Worm (Caenorhabditis elegans) whole organism, L4 larva: Measurements from ENCODE around the gene sre-54.

ENCODE experiments used
- D1046.2 ChIP-seq: fragments of 200-800 bp; sonication (Bioruptor generic); IDR thresholded peaks from 2 replicates; pipeline ENCODE4 v1.3.6; 2022; ENCODE audit warnings: missing genetic modification characterization, missing compliant biosample characterization
- F37D6.2 ChIP-seq: sonication (generic microtip); optimal IDR thresholded peaks from 2 replicates; lab custom pipeline; 2016; ENCODE audit warnings: mild to moderate bottlenecking, missing genetic modification characterization, missing compliant biosample characterization
- T20F7.1 ChIP-seq: fragments of 200-800 bp; sonication (Bioruptor generic); optimal IDR thresholded peaks from 2 replicates; lab custom pipeline; 2018; ENCODE audit warnings: mild to moderate bottlenecking, missing genetic modification characterization, missing compliant biosample characterization
- Y75B8A.6 ChIP-seq: fragments of 200-800 bp; sonication (Bioruptor generic); IDR thresholded peaks from 2 replicates; pipeline ENCODE4 v1.3.6; 2022; ENCODE audit warnings: missing genetic modification reagents, missing genetic modification characterization, missing compliant biosample characterization
- ZK337.2 ChIP-seq: fragments of 200-800 bp; sonication (Bioruptor generic); IDR thresholded peaks from 2 replicates; pipeline ENCODE4 v1.3.6; 2022; ENCODE audit warnings: missing genetic modification reagents, missing genetic modification characterization, missing compliant biosample characterization
- ceh-32 ChIP-seq: sonication (generic microtip); optimal IDR thresholded peaks from 2 replicates; lab custom pipeline; 2016; ENCODE audit warnings: mild to moderate bottlenecking, missing genetic modification characterization, missing compliant biosample characterization; ENCODE audit not compliant: poor library complexity
- ceh-44 ChIP-seq: fragments of 200-800 bp; sonication (Bioruptor generic); IDR thresholded peaks from 2 replicates; pipeline ENCODE4 v1.3.6; 2022; ENCODE audit warnings: missing genetic modification reagents, missing genetic modification characterization, missing compliant biosample characterization
- ceh-62 ChIP-seq: sonication (generic microtip); optimal IDR thresholded peaks from 2 replicates; lab custom pipeline; 2017; ENCODE audit warnings: missing biosample characterization, missing genetic modification characterization
- ces-1 ChIP-seq: fragments of 150-350 bp; sonication (generic microtip); optimal IDR thresholded peaks from 4 replicates; lab custom pipeline; 2014; ENCODE audit warnings: missing biosample characterization, missing genetic modification reagents, missing genetic modification characterization
- daf-12 ChIP-seq: fragments of 150-350 bp; optimal IDR thresholded peaks from 2 replicates; lab custom pipeline; 2014; ENCODE audit warnings: missing biosample characterization, missing genetic modification reagents, missing genetic modification characterization
- daf-8 ChIP-seq: fragments of 200-800 bp; sonication (Bioruptor generic); IDR thresholded peaks from 2 replicates; pipeline ENCODE4 v1.3.6; 2022; ENCODE audit warnings: missing genetic modification characterization, missing compliant biosample characterization
- dmd-6 ChIP-seq: fragments of 200-800 bp; sonication (Bioruptor generic); IDR thresholded peaks from 2 replicates; pipeline ENCODE4 v1.3.6; 2022; ENCODE audit warnings: missing genetic modification reagents, missing genetic modification characterization, missing compliant biosample characterization
- dmd-9 ChIP-seq: fragments of 200-800 bp; sonication (Bioruptor generic); IDR thresholded peaks from 2 replicates; pipeline ENCODE4 v1.3.6; 2022; ENCODE audit warnings: missing genetic modification reagents, missing genetic modification characterization, missing compliant biosample characterization
- dpl-1 ChIP-seq: fragments of 150-350 bp; optimal IDR thresholded peaks from 2 replicates; lab custom pipeline; 2014; ENCODE audit warnings: missing biosample characterization, missing genetic modification reagents, missing genetic modification characterization
- dve-1 ChIP-seq: sonication (generic microtip); optimal IDR thresholded peaks from 2 replicates; lab custom pipeline; 2017; ENCODE audit warnings: antibody characterized with exemption, mild to moderate bottlenecking, missing genetic modification characterization, missing compliant biosample characterization; ENCODE audit not compliant: insufficient read depth
- fkh-10 ChIP-seq: fragments of 150-350 bp; optimal IDR thresholded peaks from 2 replicates; lab custom pipeline; 2014; ENCODE audit warnings: missing biosample characterization, missing genetic modification reagents, missing genetic modification characterization
- hmg-1.1 ChIP-seq: fragments of 200-800 bp; sonication (Bioruptor generic); IDR thresholded peaks from 2 replicates; pipeline ENCODE4 v1.3.6; 2022; ENCODE audit warnings: missing genetic modification reagents, missing genetic modification characterization, missing compliant biosample characterization
- lin-13 ChIP-seq: fragments of 150-350 bp; optimal IDR thresholded peaks from 2 replicates; lab custom pipeline; 2014; ENCODE audit warnings: missing biosample characterization, missing genetic modification reagents, missing genetic modification characterization
- lin-38 ChIP-seq: fragments of 200-800 bp; sonication (Bioruptor generic); IDR thresholded peaks from 2 replicates; pipeline ENCODE4 v1.3.6; 2022; ENCODE audit warnings: missing genetic modification reagents, missing genetic modification characterization, missing compliant biosample characterization
- madf-5 ChIP-seq, 2 experiments: fragments of 200-800 bp; sonication (Bioruptor generic); IDR thresholded peaks; 2 replicates each; pipeline ENCODE4 v1.3.6; 2022; ENCODE audit warnings: missing compliant biosample characterization in 2 of 2, missing genetic modification characterization in 2 of 2
- mdt-29 ChIP-seq: fragments of 200-800 bp; sonication (Bioruptor generic); IDR thresholded peaks from 2 replicates; pipeline ENCODE4 v1.3.6; 2022; ENCODE audit warnings: missing genetic modification reagents, missing genetic modification characterization, missing compliant biosample characterization
- mes-2 ChIP-seq: sonication (generic microtip); optimal IDR thresholded peaks from 2 replicates; lab custom pipeline; 2016; ENCODE audit warnings: missing genotype, mild to moderate bottlenecking, missing genetic modification characterization, missing compliant biosample characterization; ENCODE audit not compliant: poor library complexity, severe bottlenecking
- nhr-10 ChIP-seq: fragments of 150-350 bp; optimal IDR thresholded peaks from 2 replicates; lab custom pipeline; 2014; ENCODE audit warnings: missing biosample characterization, missing genetic modification characterization
- nhr-237 ChIP-seq: sonication (generic microtip); optimal IDR thresholded peaks from 2 replicates; lab custom pipeline; 2017; ENCODE audit warnings: missing biosample characterization, missing genetic modification characterization
- nhr-25 ChIP-seq: sonication (generic microtip); optimal IDR thresholded peaks from 2 replicates; lab custom pipeline; 2017; ENCODE audit warnings: missing genetic modification characterization, mild to moderate bottlenecking, missing compliant biosample characterization, antibody characterized with exemption, moderate library complexity, borderline replicate concordance; ENCODE audit not compliant: insufficient read depth
- nhr-6 ChIP-seq: fragments of 150-350 bp; optimal IDR thresholded peaks from 2 replicates; lab custom pipeline; 2014; ENCODE audit warnings: missing biosample characterization, missing genetic modification characterization
- nhr-76 ChIP-seq: fragments of 150-350 bp; optimal IDR thresholded peaks from 2 replicates; lab custom pipeline; 2014; ENCODE audit warnings: missing biosample characterization, missing genetic modification characterization
- nhr-77 ChIP-seq: fragments of 150-350 bp; optimal IDR thresholded peaks from 2 replicates; lab custom pipeline; 2014; ENCODE audit warnings: missing biosample characterization, missing genetic modification characterization
- php-3 ChIP-seq: fragments of 200-800 bp; sonication (Bioruptor generic); IDR thresholded peaks from 2 replicates; pipeline ENCODE4 v1.3.6; 2022; ENCODE audit warnings: missing genetic modification reagents, missing genetic modification characterization, missing compliant biosample characterization
- saeg-2 ChIP-seq: fragments of 200-800 bp; sonication (Bioruptor generic); IDR thresholded peaks from 2 replicates; pipeline ENCODE4 v1.3.6; 2022; ENCODE audit warnings: missing genetic modification reagents, missing genetic modification characterization, missing compliant biosample characterization
- snpc-1.2 ChIP-seq: fragments of 200-800 bp; sonication (Bioruptor generic); IDR thresholded peaks from 2 replicates; pipeline ENCODE4 v1.3.6; 2022; ENCODE audit warnings: missing genetic modification reagents, missing genetic modification characterization, missing compliant biosample characterization
- spr-1 ChIP-seq: sonication (generic microtip); optimal IDR thresholded peaks from 2 replicates; lab custom pipeline; 2016; ENCODE audit warnings: mild to moderate bottlenecking, missing genetic modification characterization, missing compliant biosample characterization
- tra-1 ChIP-seq: fragments of 200-800 bp; sonication (Bioruptor generic); IDR thresholded peaks from 2 replicates; pipeline ENCODE4 v1.3.6; 2022; ENCODE audit warnings: missing genetic modification reagents, missing genetic modification characterization, missing compliant biosample characterization
- unc-130 ChIP-seq: sonication (generic microtip); optimal IDR thresholded peaks from 2 replicates; lab custom pipeline; 2016; ENCODE audit warnings: missing genetic modification reagents, missing genetic modification characterization, missing compliant biosample characterization
- unc-62 ChIP-seq, 3 experiments: fragments of 150-350 bp in 1 of 3; sonication (generic microtip); optimal IDR thresholded peaks in 2 of 3; peaks in 1 of 3; 1 replicate in 1 of 3; 2 replicates in 2 of 3; lab custom pipeline; 2014 to 2017; ENCODE audit warnings: missing biosample characterization in 3 of 3, missing genetic modification characterization in 3 of 3, missing genetic modification reagents in 3 of 3, missing genotype in 1 of 3
- vab-7 ChIP-seq: fragments of 200-800 bp; sonication (Bioruptor generic); IDR thresholded peaks from 2 replicates; pipeline ENCODE4 v1.3.6; 2022; ENCODE audit warnings: missing genetic modification reagents, missing genetic modification characterization, missing compliant biosample characterization
- zfp-3 ChIP-seq: fragments of 200-800 bp; sonication (Bioruptor generic); conservative IDR thresholded peaks from 2 replicates; pipeline ENCODE4 v1.3.6; 2022; ENCODE audit warnings: missing genetic modification reagents, missing genetic modification characterization, missing compliant biosample characterization

sre-54 gene

DNA sequence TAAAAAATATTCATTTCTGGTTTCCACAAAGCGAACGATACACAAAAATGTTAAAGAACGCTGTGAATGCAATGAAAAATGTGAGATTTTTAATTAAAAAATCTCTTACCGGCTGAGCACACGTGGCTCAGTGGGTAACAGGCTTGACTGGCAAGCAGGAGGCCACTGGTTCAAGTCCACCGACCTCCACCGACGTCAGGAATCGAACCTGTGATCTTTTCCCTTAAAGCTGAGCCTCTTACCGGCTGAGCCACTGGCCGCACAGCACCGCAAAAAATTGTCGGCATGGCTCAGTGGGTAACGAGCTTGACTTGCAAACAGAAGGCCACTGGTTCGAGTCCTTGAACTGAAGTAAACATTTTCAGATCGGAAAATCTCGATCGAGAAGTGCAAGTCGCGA is 12.1 kb downstream of the sre-54 start, which contains the start of gene C44C11.6 (continued):
- TF ChIP-seq nhr-237 (tag; lab: Kevin White, UChicago) (no peak), unc-130 (GFP tag; lab: Kevin White, UChicago) (no peak), madf-5 (GFP tag; IDR thresholded peaks at IDR 0.05; lab: Robert Waterston, UW) (no peak), daf-8 (no peak), ces-1 (GFP tag; lab: Kevin White, UChicago) (no peak), T20F7.1 (no peak), nhr-77 (tag; lab: Kevin White, UChicago) (no peak), lin-13 (GFP tag; lab: Kevin White, UChicago) (peak; percentile 68), dmd-6 (GFP tag; lab: Robert Waterston, UW) (0 out of 2 replicates have a peak, but pooled peaks have one; percentile 14), spr-1 (no peak), ceh-32 (tag; lab: Kevin White, UChicago) (no peak), nhr-6 (tag; lab: Kevin White, UChicago) (no peak), nhr-76 (no peak), ceh-62 (tag; lab: Kevin White, UChicago) (no peak), daf-12 (tag; lab: Kevin White, UChicago) (no peak), zfp-3 (GFP tag; lab: Robert Waterston, UW) (0 out of 2 replicates have a peak, but pooled peaks have one; percentile 26), vab-7 (no peak), dpl-1 (no peak), fkh-10 (GFP tag; lab: Kevin White, UChicago) (no peak), ZK337.2 (no peak), hmg-1.1 (peak; percentile 50; the same call in 1 of the 2 replicates), tra-1 (GFP tag; lab: Robert Waterston, UW) (0 out of 2 replicates have a peak, but pooled peaks have one; percentile 4), lin-38 (peak; percentile 40), snpc-1.2 (GFP tag; lab: Robert Waterston, UW) (0 out of 2 replicates have a peak, but pooled peaks have one; percentile 26), nhr-10 (tag; lab: Kevin White, UChicago) (no peak), dve-1 (tag; lab: Kevin White, UChicago) (peak; percentile 13), dmd-9 (GFP tag; lab: Robert Waterston, UW) (no peak), D1046.2 (peak; percentile 67)

DNA sequence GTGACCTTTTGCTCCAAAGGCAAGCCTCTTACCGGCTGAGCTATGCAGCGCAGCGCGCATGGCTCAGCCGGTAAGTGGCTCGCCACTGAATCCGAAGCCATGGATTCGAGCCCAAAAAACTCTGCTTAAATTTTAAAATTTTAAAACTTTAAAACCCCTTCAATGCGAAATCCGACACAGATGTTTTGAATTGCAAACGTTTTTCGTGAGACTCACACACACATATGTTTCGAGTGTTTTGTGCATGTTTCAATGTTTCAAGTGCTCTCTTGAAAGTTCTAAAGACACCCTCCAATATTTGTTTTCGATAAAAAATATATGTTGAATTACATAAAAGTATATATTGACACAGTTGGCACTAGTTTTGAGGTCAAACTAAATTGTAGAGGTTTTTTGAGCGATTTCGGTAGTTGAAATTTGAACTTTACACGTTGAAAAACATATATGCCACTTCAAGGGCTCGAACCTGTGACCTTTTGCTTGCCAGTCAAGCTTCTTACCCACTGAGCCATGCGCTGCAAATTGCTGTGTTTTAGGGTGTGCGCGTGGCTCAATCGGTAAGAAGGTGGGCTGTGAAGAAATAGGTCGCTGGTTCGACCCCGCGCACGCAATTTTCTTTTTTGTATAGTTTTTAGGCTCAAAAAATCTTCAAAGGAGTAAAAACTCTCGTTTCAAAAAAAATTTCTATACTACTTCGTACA is 13.7 kb downstream of the sre-54 start:
- TF ChIP-seq php-3 (0 out of 2 replicates have a peak, but pooled peaks have one; percentile 12), mes-2 (peak; percentile 26), mdt-29 (GFP tag; lab: Robert Waterston, UW) (no peak), unc-62 (GFP tag; optimal IDR thresholded peaks at IDR 0.05 in 1 of 2; lab: Kevin White, UChicago) (peak in 1 of 2 experiments; percentile 80), unc-62 (tag; optimal IDR thresholded peaks at IDR 0.05; lab: Kevin White, UChicago) (no peak), daf-12 (tag; lab: Kevin White, UChicago) (no peak), ceh-44 (GFP tag; lab: Robert Waterston, UW) (peak; percentile 33; the same call in 1 of the 2 replicates), Y75B8A.6 (GFP tag; lab: Robert Waterston, UW) (no peak), nhr-25 (tag; lab: Kevin White, UChicago) (no peak), lin-13 (GFP tag; lab: Kevin White, UChicago) (peak; percentile 38)

DNA sequence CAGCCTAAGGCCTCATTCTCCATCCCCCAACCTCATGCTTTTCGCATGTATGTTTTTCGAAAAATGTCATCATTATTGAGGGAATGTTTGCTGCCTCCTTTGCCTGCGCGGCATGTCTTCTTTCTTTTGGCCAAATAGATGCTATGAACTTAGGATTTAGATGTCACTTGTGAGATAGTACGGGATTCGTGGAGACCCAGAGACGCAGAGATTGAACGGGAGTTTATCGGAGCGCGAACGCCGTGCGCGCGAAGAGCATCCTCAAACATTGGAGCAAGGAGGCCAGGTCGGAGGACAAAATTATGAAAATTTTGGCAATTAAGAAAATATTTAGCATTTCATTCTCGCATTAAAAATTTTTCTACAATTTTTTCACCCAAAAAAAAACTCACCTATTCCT is 16.2 kb downstream of the sre-54 start:
- TF ChIP-seq F37D6.2 (tag; lab: Kevin White, UChicago) (no peak), saeg-2 (GFP tag; lab: Robert Waterston, UW) (no peak), nhr-25 (tag; lab: Kevin White, UChicago) (no peak), ces-1 (GFP tag; lab: Kevin White, UChicago) (no peak), unc-62 (GFP tag; optimal IDR thresholded peaks at IDR 0.05 in 1 of 2; lab: Kevin White, UChicago) (peak in 1 of 2 experiments; percentile 38), unc-62 (tag; optimal IDR thresholded peaks at IDR 0.05; lab: Kevin White, UChicago) (no peak)
